Worm (Caenorhabditis elegans) whole organism, early embryonic: Measurements from ENCODE around the gene toca-2.

Experiments used
- B0310.2 ChIP-seq: sonication (generic microtip); optimal IDR thresholded peaks from 2 replicates; lab custom pipeline; 2016; ENCODE audit warnings: mild to moderate bottlenecking, missing genetic modification characterization, missing compliant biosample characterization
- F13C5.2 ChIP-seq: sonication (generic microtip); optimal IDR thresholded peaks from 2 replicates; lab custom pipeline; 2017; ENCODE audit warnings: mild to moderate bottlenecking, missing genetic modification characterization, inconsistent platforms, missing compliant biosample characterization
- aly-1 ChIP-seq: sonication (generic microtip); optimal IDR thresholded peaks from 2 replicates; lab custom pipeline; 2016; ENCODE audit warnings: missing genetic modification characterization, missing compliant biosample characterization
- ama-1 ChIP-seq: fragments of 150-350 bp; optimal IDR thresholded peaks from 2 replicates; lab custom pipeline; 2014
- ets-7 ChIP-seq: sonication (generic microtip); optimal IDR thresholded peaks from 2 replicates; lab custom pipeline; 2016; ENCODE audit warnings: missing genotype, missing genetic modification characterization, missing compliant biosample characterization
- flt-1 ChIP-seq: fragments of 200-800 bp; sonication (Bioruptor generic); IDR thresholded peaks from 2 replicates; pipeline ENCODE4 v1.3.6; 2022; ENCODE audit warnings: missing genetic modification characterization, missing compliant biosample characterization
- hnd-1 ChIP-seq: sonication (generic microtip); optimal IDR thresholded peaks from 2 replicates; lab custom pipeline; 2016; ENCODE audit warnings: missing genetic modification characterization, missing compliant biosample characterization
- pes-1 ChIP-seq: fragments of 200-800 bp; sonication (Bioruptor generic); IDR thresholded peaks from 2 replicates; pipeline ENCODE4 v1.3.6; 2022; ENCODE audit warnings: missing genetic modification reagents, missing genetic modification characterization, missing compliant biosample characterization
- scrt-1 ChIP-seq: fragments of 200-800 bp; sonication (Bioruptor generic); IDR thresholded peaks from 2 replicates; pipeline ENCODE4 v1.3.6; 2022; ENCODE audit warnings: missing genetic modification characterization, missing compliant biosample characterization
- tbx-37 ChIP-seq: fragments of 200-800 bp; sonication (Bioruptor generic); conservative IDR thresholded peaks from 2 replicates; pipeline ENCODE4 v1.3.6; 2022; ENCODE audit warnings: missing genetic modification reagents, missing genetic modification characterization, missing compliant biosample characterization
- tra-4 ChIP-seq: sonication (generic microtip); optimal IDR thresholded peaks from 2 replicates; lab custom pipeline; 2017; ENCODE audit warnings: missing genetic modification characterization, missing compliant biosample characterization

ce11 chrIII:13748312-13748711 lies 7.4 kb upstream of the toca-2 start, which contains the start of gene K08E3.2:
- no peak for TF ChIP-seq ets-7 (tag; lab: Kevin White, UChicago)
- no peak for TF ChIP-seq tra-4 (tag; lab: Kevin White, UChicago)
- no peak for TF ChIP-seq flt-1
- TF ChIP-seq tbx-37, result no peak
- TF ChIP-seq hnd-1 (tag; lab: Kevin White, UChicago), result no peak
- TF ChIP-seq aly-1 (tag; lab: Kevin White, UChicago), result no peak
- no peak for TF ChIP-seq F13C5.2 (tag; lab: Kevin White, UChicago)
- no peak for TF ChIP-seq scrt-1 (GFP tag; lab: Robert Waterston, UW)
- no peak for TF ChIP-seq ama-1 (lab: Kevin White, UChicago)
- no peak for TF ChIP-seq pes-1 (GFP tag; lab: Robert Waterston, UW)
- no peak for TF ChIP-seq B0310.2
